Worm (Caenorhabditis elegans) whole organism, young adult: ENCODE measurements around the gene C56G2.5.
A peak's percentile ranks its signal among the peaks of the same experiment; 100 is the strongest.

ENCODE experiments used
- F23B12.7 ChIP-seq: sonication (generic microtip); optimal IDR thresholded peaks from 2 replicates; lab custom pipeline; 2017; ENCODE audit warnings: missing genetic modification characterization, mild to moderate bottlenecking, missing compliant biosample characterization, antibody characterized with exemption, moderate library complexity; ENCODE audit not compliant: insufficient read depth
- F37B4.10 ChIP-seq: fragments of 200-800 bp; sonication (Bioruptor generic); IDR thresholded peaks from 2 replicates; pipeline ENCODE4 v1.3.6; 2022; ENCODE audit warnings: missing genetic modification characterization, missing compliant biosample characterization
- F52B5.7 ChIP-seq: sonication (generic microtip); optimal IDR thresholded peaks from 2 replicates; lab custom pipeline; 2016; ENCODE audit warnings: mild to moderate bottlenecking, missing genetic modification characterization, missing compliant biosample characterization
- F57A8.1 ChIP-seq: fragments of 200-800 bp; sonication (Bioruptor generic); optimal IDR thresholded peaks from 2 replicates; lab custom pipeline; 2018; ENCODE audit warnings: mild to moderate bottlenecking, missing genetic modification characterization, moderate library complexity, missing compliant biosample characterization
- K11D2.4 ChIP-seq: fragments of 200-800 bp; sonication (Bioruptor generic); IDR thresholded peaks from 2 replicates; pipeline ENCODE4 v1.3.6; 2022; ENCODE audit warnings: missing genetic modification reagents, missing genetic modification characterization, missing compliant biosample characterization
- K12H6.12 ChIP-seq: fragments of 200-800 bp; sonication (Bioruptor generic); optimal IDR thresholded peaks from 2 replicates; lab custom pipeline; 2018; ENCODE audit warnings: mild to moderate bottlenecking, missing genetic modification characterization, missing compliant biosample characterization
- T07F8.4 ChIP-seq: sonication (generic microtip); optimal IDR thresholded peaks from 2 replicates; lab custom pipeline; 2016; ENCODE audit warnings: mild to moderate bottlenecking, missing genetic modification characterization, moderate library complexity, missing compliant biosample characterization
- Y53G8AR.9 ChIP-seq: fragments of 200-800 bp; sonication (Bioruptor generic); conservative IDR thresholded peaks from 2 replicates; pipeline ENCODE4 v1.3.6; 2022; ENCODE audit warnings: missing genetic modification reagents, missing genetic modification characterization, missing compliant biosample characterization
- Y56A3A.18 ChIP-seq: fragments of 200-800 bp; sonication (Bioruptor generic); IDR thresholded peaks from 2 replicates; pipeline ENCODE4 v1.3.6; 2022; ENCODE audit warnings: missing genetic modification reagents, missing genetic modification characterization, missing compliant biosample characterization
- aptf-3 ChIP-seq: fragments of 200-800 bp; sonication (Bioruptor generic); IDR thresholded peaks from 2 replicates; pipeline ENCODE4 v1.3.6; 2022; ENCODE audit warnings: missing genetic modification characterization, missing compliant biosample characterization
- athp-1 ChIP-seq: sonication (generic microtip); optimal IDR thresholded peaks from 2 replicates; lab custom pipeline; 2017; ENCODE audit warnings: mild to moderate bottlenecking, missing genetic modification characterization, missing compliant biosample characterization
- bed-2 ChIP-seq: fragments of 200-800 bp; sonication (Bioruptor generic); IDR thresholded peaks from 2 replicates; pipeline ENCODE4 v1.3.6; 2022; ENCODE audit warnings: missing genetic modification reagents, missing genetic modification characterization, missing compliant biosample characterization
- cebp-1 ChIP-seq, 2 experiments: fragments of 200-800 bp in 1 of 2; sonication (Bioruptor generic) in 1 of 2; sonication (generic microtip) in 1 of 2; IDR thresholded peaks in 1 of 2; optimal IDR thresholded peaks in 1 of 2; 2 replicates each; pipeline versions ENCODE4 v1.3.6 to Lab custom; 2017 to 2022; ENCODE audit warnings: missing compliant biosample characterization in 2 of 2, missing genetic modification characterization in 2 of 2, mild to moderate bottlenecking in 1 of 2, missing genetic modification reagents in 1 of 2, moderate library complexity in 1 of 2
- ceh-79 ChIP-seq: sonication (generic microtip); optimal IDR thresholded peaks from 2 replicates; lab custom pipeline; 2017; ENCODE audit warnings: mild to moderate bottlenecking, missing genetic modification characterization, missing compliant biosample characterization
- dox-1 ChIP-seq: fragments of 200-800 bp; sonication (Bioruptor generic); IDR thresholded peaks from 2 replicates; pipeline ENCODE4 v1.3.6; 2022; ENCODE audit warnings: missing genetic modification reagents, missing genetic modification characterization, missing compliant biosample characterization
- egl-44 ChIP-seq: fragments of 200-800 bp; sonication (Bioruptor generic); IDR thresholded peaks from 2 replicates; pipeline ENCODE4 v1.3.6; 2022; ENCODE audit warnings: missing genetic modification reagents, missing genetic modification characterization, missing compliant biosample characterization
- ets-4 ChIP-seq: fragments of 200-800 bp; sonication (Bioruptor generic); optimal IDR thresholded peaks from 2 replicates; lab custom pipeline; 2018; ENCODE audit warnings: mild to moderate bottlenecking, missing genetic modification characterization, missing compliant biosample characterization
- him-1 ChIP-seq: sonication (generic microtip); optimal IDR thresholded peaks from 2 replicates; lab custom pipeline; 2016; ENCODE audit warnings: missing genotype, missing genetic modification reagents, missing genetic modification characterization, missing compliant biosample characterization
- hlh-26 ChIP-seq: fragments of 200-800 bp; sonication (Bioruptor generic); conservative IDR thresholded peaks from 2 replicates; pipeline ENCODE4 v1.3.6; 2022; ENCODE audit warnings: missing genetic modification reagents, missing genetic modification characterization, missing compliant biosample characterization
- hmg-1.2 ChIP-seq: fragments of 200-800 bp; sonication (Bioruptor generic); IDR thresholded peaks from 2 replicates; pipeline ENCODE4 v1.3.6; 2022; ENCODE audit warnings: missing genetic modification reagents, missing genetic modification characterization, missing compliant biosample characterization
- hmg-20 ChIP-seq: fragments of 200-800 bp; sonication (Bioruptor generic); IDR thresholded peaks from 2 replicates; pipeline ENCODE4 v1.3.6; 2022; ENCODE audit warnings: missing genetic modification reagents, missing genetic modification characterization, missing compliant biosample characterization
- lag-1 ChIP-seq: fragments of 200-800 bp; sonication (Bioruptor generic); IDR thresholded peaks from 2 replicates; pipeline ENCODE4 v1.3.6; 2022; ENCODE audit warnings: missing genetic modification reagents, missing genetic modification characterization, missing compliant biosample characterization
- let-607 ChIP-seq, 2 experiments: fragments of 200-800 bp in 1 of 2; sonication (Bioruptor generic) in 1 of 2; sonication (generic microtip) in 1 of 2; optimal IDR thresholded peaks; 2 replicates each; lab custom pipeline; 2016 to 2018; ENCODE audit warnings: mild to moderate bottlenecking in 2 of 2, missing compliant biosample characterization in 2 of 2, missing genetic modification characterization in 2 of 2, moderate library complexity in 2 of 2, missing genotype in 1 of 2
- lsl-1 ChIP-seq: fragments of 200-800 bp; sonication (Bioruptor generic); optimal IDR thresholded peaks from 2 replicates; lab custom pipeline; 2018; ENCODE audit warnings: mild to moderate bottlenecking, missing genetic modification characterization, moderate library complexity, missing compliant biosample characterization
- mcd-1 ChIP-seq: fragments of 200-800 bp; sonication (Bioruptor generic); IDR thresholded peaks from 2 replicates; pipeline ENCODE4 v1.3.6; 2022; ENCODE audit warnings: missing genetic modification reagents, missing genetic modification characterization, missing compliant biosample characterization
- mel-28 ChIP-seq: sonication (generic microtip); optimal IDR thresholded peaks from 2 replicates; lab custom pipeline; 2016; ENCODE audit warnings: borderline replicate concordance, mild to moderate bottlenecking, missing genetic modification characterization, missing compliant biosample characterization
- nfya-2 ChIP-seq: fragments of 200-800 bp; sonication (Bioruptor generic); IDR thresholded peaks from 2 replicates; pipeline ENCODE4 v1.3.6; 2022; ENCODE audit warnings: missing genetic modification reagents, missing genetic modification characterization, missing compliant biosample characterization
- nhr-120 ChIP-seq: fragments of 200-800 bp; sonication (Bioruptor generic); IDR thresholded peaks from 2 replicates; pipeline ENCODE4 v1.3.6; 2022; ENCODE audit warnings: missing genetic modification characterization, missing compliant biosample characterization
- nhr-179 ChIP-seq: sonication (generic microtip); optimal IDR thresholded peaks from 2 replicates; lab custom pipeline; 2016; ENCODE audit warnings: mild to moderate bottlenecking, missing genetic modification characterization, missing compliant biosample characterization
- nhr-90 ChIP-seq: sonication (generic microtip); optimal IDR thresholded peaks from 2 replicates; lab custom pipeline; 2016; ENCODE audit warnings: missing genotype, mild to moderate bottlenecking, missing genetic modification characterization, missing compliant biosample characterization
- pbrm-1 ChIP-seq: fragments of 200-800 bp; sonication (Bioruptor generic); IDR thresholded peaks from 2 replicates; pipeline ENCODE4 v1.3.6; 2022; ENCODE audit warnings: missing genetic modification reagents, missing genetic modification characterization, missing compliant biosample characterization
- rpc-1 ChIP-seq, 2 experiments: fragments of 150-350 bp in 1 of 2; sonication (generic microtip) in 1 of 2; optimal IDR thresholded peaks; 2 replicates each; lab custom pipeline; 2014 to 2018; ENCODE audit warnings: missing biosample characterization in 1 of 2, missing genetic modification characterization in 1 of 2, missing genetic modification reagents in 1 of 2, missing genotype in 1 of 2
- sdz-38 ChIP-seq: sonication (generic microtip); optimal IDR thresholded peaks from 2 replicates; lab custom pipeline; 2016; ENCODE audit warnings: missing genotype, missing genetic modification characterization, missing compliant biosample characterization
- somi-1 ChIP-seq: fragments of 200-800 bp; sonication (Bioruptor generic); optimal IDR thresholded peaks from 2 replicates; lab custom pipeline; 2018; ENCODE audit warnings: mild to moderate bottlenecking, missing genetic modification characterization, missing compliant biosample characterization
- sptf-2 ChIP-seq: fragments of 200-800 bp; sonication (Bioruptor generic); optimal IDR thresholded peaks from 2 replicates; lab custom pipeline; 2018; ENCODE audit warnings: mild to moderate bottlenecking, missing genetic modification characterization, missing compliant biosample characterization
- unc-62 ChIP-seq: fragments of 150-350 bp; optimal IDR thresholded peaks from 2 replicates; lab custom pipeline; 2014; ENCODE audit warnings: missing biosample characterization, missing genetic modification reagents, missing genetic modification characterization
- ztf-22 ChIP-seq: fragments of 200-800 bp; sonication (Bioruptor generic); optimal IDR thresholded peaks from 2 replicates; lab custom pipeline; 2018; ENCODE audit warnings: mild to moderate bottlenecking, missing genetic modification characterization, moderate library complexity, missing compliant biosample characterization

The C56G2.5 gene

DNA sequence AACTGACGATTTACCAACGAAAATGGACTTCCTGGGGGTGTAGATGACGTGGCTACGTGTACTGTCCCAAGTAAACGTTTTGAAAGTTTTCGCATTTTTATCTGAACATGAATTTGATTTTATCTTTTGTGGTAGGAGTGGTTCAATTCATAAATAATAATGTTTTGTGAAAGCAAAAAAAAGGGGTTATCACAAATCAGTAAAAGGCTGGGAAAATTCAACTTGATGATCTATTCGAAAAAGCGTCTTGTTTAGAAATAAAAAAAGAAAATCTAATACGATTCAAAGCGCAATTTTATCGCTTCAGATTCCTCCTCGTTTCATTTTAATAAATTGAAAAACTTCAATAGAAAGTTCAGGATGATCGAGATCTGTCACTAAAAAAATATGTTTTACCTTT lies at the start of gene C56G2.5:
C56G2.5 (minus strand) TSS at position 101 of the 400 bp plus-strand sequence.
- TF ChIP-seq Y53G8AR.9 (GFP tag; lab: Robert Waterston, UW), result no peak
- TF ChIP-seq bed-2, result no peak
- TF ChIP-seq lsl-1 (GFP tag; lab: Kevin White, UChicago), result no peak
- TF ChIP-seq nhr-120 (GFP tag; lab: Robert Waterston, UW), result no peak
- TF ChIP-seq ets-4 (GFP tag; lab: Kevin White, UChicago), result no peak
- TF ChIP-seq F23B12.7 (tag; lab: Kevin White, UChicago), result no peak
- no peak for TF ChIP-seq mcd-1 (GFP tag; lab: Robert Waterston, UW)
- TF ChIP-seq athp-1 (tag; lab: Kevin White, UChicago), result no peak
- no peak for TF ChIP-seq ceh-79 (tag; lab: Kevin White, UChicago)
- TF ChIP-seq mel-28 (tag; lab: Kevin White, UChicago), result no peak
- no peak for TF ChIP-seq hlh-26 (GFP tag; lab: Robert Waterston, UW)
- no peak for TF ChIP-seq ztf-22

DNA sequence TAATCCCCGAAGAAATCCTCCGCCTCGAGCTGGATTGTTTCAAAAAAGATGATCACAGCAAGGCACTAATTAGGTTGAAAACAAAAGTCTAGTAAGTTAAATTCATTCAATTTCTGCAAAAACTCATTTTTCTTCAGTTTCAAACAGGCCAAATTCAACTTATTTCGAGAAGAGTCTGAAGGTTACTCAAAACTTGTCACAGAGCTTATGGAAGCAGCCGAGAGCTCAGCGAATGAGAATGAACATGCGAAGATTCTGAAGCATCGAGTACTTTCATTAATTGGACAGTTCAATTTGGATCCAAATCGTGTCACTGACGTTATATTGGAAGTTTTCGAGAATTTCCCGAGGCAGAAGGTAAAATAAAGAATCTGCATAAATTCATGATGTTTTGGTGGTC lies 44.5 kb upstream of the C56G2.5 start:
- TF ChIP-seq egl-44, result no peak
- TF ChIP-seq F57A8.1, result no peak
- no peak for TF ChIP-seq Y56A3A.18 (GFP tag; lab: Robert Waterston, UW)
- TF ChIP-seq nfya-2 (GFP tag; lab: Robert Waterston, UW), result no peak
- no peak for TF ChIP-seq him-1
- no peak for TF ChIP-seq sptf-2 (GFP tag; lab: Kevin White, UChicago)
- TF ChIP-seq dox-1 (GFP tag; lab: Robert Waterston, UW), result no peak
- TF ChIP-seq unc-62 (GFP tag; lab: Kevin White, UChicago), result no peak
- TF ChIP-seq K11D2.4, result no peak
- TF ChIP-seq nhr-179 (tag; lab: Kevin White, UChicago), result no peak
- no peak for TF ChIP-seq somi-1 (GFP tag; lab: Kevin White, UChicago)
- TF ChIP-seq K12H6.12 (tag; lab: Kevin White, UChicago), result no peak
- no peak for TF ChIP-seq F52B5.7

DNA sequence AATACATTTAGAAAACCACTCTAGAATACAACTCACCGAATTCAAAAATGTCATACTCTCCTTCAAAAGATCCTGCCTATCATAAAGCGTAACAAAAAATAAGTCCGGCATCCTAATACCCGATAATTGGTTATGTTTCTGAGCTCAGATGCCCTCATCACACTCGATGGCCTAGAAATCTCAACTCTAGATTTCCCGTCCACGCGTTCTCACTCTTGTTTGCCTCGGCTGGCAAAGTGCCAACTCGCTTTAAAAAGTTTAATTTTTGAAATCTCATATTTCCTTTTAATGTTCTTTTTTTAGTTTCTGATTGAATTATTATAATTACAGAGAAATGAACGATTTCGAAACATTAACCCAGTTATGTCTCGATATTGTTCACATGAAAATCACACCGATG lies 43.7 kb upstream of the C56G2.5 start, which contains the start of the genes C56G2.15 and thoc-2:
C56G2.15 (minus strand) TSS at position 188 of the 400 bp plus-strand sequence.
thoc-2 (plus strand) TSS at position 331 of the 400 bp plus-strand sequence.
- TF ChIP-seq nhr-90 (tag; lab: Kevin White, UChicago) (no peak), let-607 (tag; optimal IDR thresholded peaks at IDR 0.05; lab: Kevin White, UChicago) (no peak), cebp-1 (GFP tag; IDR thresholded peaks at IDR 0.05; lab: Robert Waterston, UW) (no peak), cebp-1 (tag; optimal IDR thresholded peaks at IDR 0.05; lab: Kevin White, UChicago) (peak; percentile 16), hmg-1.2 (GFP tag; lab: Robert Waterston, UW) (0 out of 2 replicates have a peak, but pooled peaks have one; percentile 14), hmg-20 (GFP tag; lab: Robert Waterston, UW) (no peak), lag-1 (GFP tag; lab: Robert Waterston, UW) (no peak), lsl-1 (GFP tag; lab: Kevin White, UChicago) (peak; percentile 10), sdz-38 (no peak)

DNA sequence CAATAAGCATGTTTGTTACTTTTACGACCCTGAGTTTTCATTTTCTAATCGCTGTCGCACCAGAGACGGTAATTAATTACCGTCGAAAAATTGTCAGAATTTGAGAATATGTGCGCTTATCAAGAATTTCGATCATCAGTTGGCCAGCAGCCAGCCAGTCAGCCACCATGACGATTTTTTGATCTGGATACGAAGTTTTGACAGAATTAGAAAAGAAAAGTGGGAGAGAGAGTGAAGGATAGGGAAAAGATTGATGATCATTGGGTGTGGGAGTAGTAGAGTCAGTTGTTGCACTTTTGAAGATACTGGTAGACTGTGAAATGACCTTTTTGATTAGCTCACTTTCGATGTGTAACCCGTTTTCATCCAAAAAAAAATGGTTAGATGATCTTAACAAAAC lies 40.4 kb upstream of the C56G2.5 start:
- TF ChIP-seq pbrm-1 (GFP tag; lab: Robert Waterston, UW), result no peak
- TF ChIP-seq ceh-79 (tag; lab: Kevin White, UChicago), result no peak
- no peak for TF ChIP-seq T07F8.4
- TF ChIP-seq rpc-1 (optimal IDR thresholded peaks at IDR 0.05; lab: Kevin White, UChicago), result no peak
- TF ChIP-seq rpc-1 (tag; optimal IDR thresholded peaks at IDR 0.05; lab: Kevin White, UChicago), result no peak
- TF ChIP-seq aptf-3 (GFP tag; lab: Robert Waterston, UW), result no peak
- TF ChIP-seq F57A8.1, result no peak
- TF ChIP-seq F37B4.10 (GFP tag; lab: Robert Waterston, UW), result no peak
- no peak for TF ChIP-seq hlh-26 (GFP tag; lab: Robert Waterston, UW)
